Worm (Caenorhabditis elegans) whole organism, L4/young adult: Measurements from ENCODE around the gene C25E10.4.

Experiments used
- W03F9.2 ChIP-seq: fragments of 150-350 bp; optimal IDR thresholded peaks from 2 replicates; lab custom pipeline; 2014; ENCODE audit warnings: missing biosample characterization, missing genetic modification characterization
- him-1 ChIP-seq: sonication (generic microtip); optimal IDR thresholded peaks from 2 replicates; lab custom pipeline; 2016; ENCODE audit warnings: missing genotype, missing genetic modification reagents, missing genetic modification characterization, missing compliant biosample characterization

DNA sequence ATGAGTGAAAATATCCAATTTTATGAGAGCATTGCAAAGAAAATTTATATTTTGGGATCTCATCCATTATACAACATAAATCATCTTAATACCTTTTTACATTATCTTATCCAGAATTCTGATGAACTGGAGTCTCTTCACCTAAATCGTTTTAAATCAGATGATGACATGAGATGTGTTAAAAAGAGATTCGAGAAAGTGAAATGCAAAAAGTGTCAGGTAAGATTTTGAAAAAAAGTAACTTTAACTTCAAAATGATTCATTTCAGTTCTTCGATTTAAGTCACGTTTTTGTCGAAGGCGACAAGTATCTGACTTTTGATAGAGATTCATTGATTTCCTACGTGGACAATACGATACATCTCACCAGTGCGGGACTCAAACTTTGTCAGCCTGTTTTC lies 14.5 kb upstream of the C25E10.4 start:
- TF ChIP-seq him-1 (tag; lab: Kevin White, UChicago) (no peak), W03F9.2 (tag; lab: Kevin White, UChicago) (no peak)
